Fruit fly (Drosophila melanogaster) whole organism, prepupa: ENCODE data around the gene CG7968.

Source experiments
- CG10631 ChIP-seq: fragments of 200-800 bp; sonication (Bioruptor generic); optimal IDR thresholded peaks from 2 replicates; lab custom pipeline; 2016; ENCODE audit warnings: missing biosample characterization, missing genetic modification characterization
- CG11762 ChIP-seq: fragments of 200-800 bp; sonication (Bioruptor generic); optimal IDR thresholded peaks from 3 replicates; lab custom pipeline; 2016; ENCODE audit warnings: missing biosample characterization, missing genetic modification characterization; ENCODE audit not compliant: insufficient read depth
- CG16779 ChIP-seq: fragments of 200-800 bp; sonication (Bioruptor generic); optimal IDR thresholded peaks from 3 replicates; lab custom pipeline; 2017; ENCODE audit warnings: missing biosample characterization, mild to moderate bottlenecking, missing genetic modification characterization
- CG3919 ChIP-seq: fragments of 200-800 bp; sonication (Bioruptor generic); optimal IDR thresholded peaks from 3 replicates; lab custom pipeline; 2016; ENCODE audit warnings: missing biosample characterization, missing genetic modification characterization
- CG6163 ChIP-seq: fragments of 200-800 bp; sonication (Bioruptor generic); IDR thresholded peaks from 3 replicates; pipeline ENCODE4 v1.3.6; 2022; ENCODE audit warnings: missing biosample characterization, missing genetic modification characterization
- CG6276 ChIP-seq: fragments of 200-800 bp; sonication (Bioruptor generic); optimal IDR thresholded peaks from 2 replicates; lab custom pipeline; 2017; ENCODE audit warnings: missing biosample characterization, mild to moderate bottlenecking, missing genetic modification characterization
- CG6854 ChIP-seq: fragments of 200-800 bp; sonication (Bioruptor generic); optimal IDR thresholded peaks from 2 replicates; lab custom pipeline; 2017; ENCODE audit warnings: missing biosample characterization, mild to moderate bottlenecking, missing genetic modification characterization
- CG7368 ChIP-seq: fragments of 200-800 bp; sonication (Bioruptor generic); optimal IDR thresholded peaks from 3 replicates; lab custom pipeline; 2016; ENCODE audit warnings: missing biosample characterization, missing genetic modification characterization
- CG8319 ChIP-seq: fragments of 200-800 bp; sonication (Bioruptor generic); optimal IDR thresholded peaks from 3 replicates; lab custom pipeline; 2016; ENCODE audit warnings: missing biosample characterization, missing genetic modification characterization
- CG9139 ChIP-seq: fragments of 200-800 bp; sonication (Bioruptor generic); optimal IDR thresholded peaks from 3 replicates; lab custom pipeline; 2017; ENCODE audit warnings: missing biosample characterization, mild to moderate bottlenecking, missing genetic modification characterization
- Eip75B ChIP-seq: fragments of 200-800 bp; sonication (Bioruptor generic); optimal IDR thresholded peaks from 3 replicates; lab custom pipeline; 2016; ENCODE audit warnings: missing biosample characterization, missing genetic modification characterization
- Eip78C ChIP-seq: fragments of 200-800 bp; sonication (Bioruptor generic); peaks from one replicate; lab custom pipeline; 2016; ENCODE audit warnings: missing biosample characterization, missing genetic modification characterization
- Eip93F ChIP-seq: fragments of 200-800 bp; sonication (Bioruptor generic); optimal IDR thresholded peaks from 2 replicates; lab custom pipeline; 2016; ENCODE audit warnings: missing biosample characterization, mild to moderate bottlenecking, missing genetic modification characterization
- Ets21C ChIP-seq: fragments of 200-800 bp; sonication (Bioruptor generic); optimal IDR thresholded peaks from 3 replicates; lab custom pipeline; 2016; ENCODE audit warnings: missing biosample characterization, missing genetic modification characterization
- Ets96B ChIP-seq: fragments of 200-800 bp; optimal IDR thresholded peaks from 2 replicates; lab custom pipeline; 2019; ENCODE audit warnings: missing biosample characterization, mild to moderate bottlenecking, missing genetic modification characterization, moderate library complexity
- Gug ChIP-seq: fragments of 200-800 bp; sonication (Bioruptor generic); IDR thresholded peaks from 2 replicates; pipeline ENCODE4 v1.3.6; 2022; ENCODE audit warnings: missing biosample characterization, missing genetic modification characterization
- Hr38 ChIP-seq: sonication (Bioruptor generic); optimal IDR thresholded peaks from 2 replicates; lab custom pipeline; 2016; ENCODE audit warnings: missing biosample characterization, missing genetic modification characterization
- Met ChIP-seq: fragments of 200-800 bp; sonication (Bioruptor generic); optimal IDR thresholded peaks from 3 replicates; lab custom pipeline; 2016; ENCODE audit warnings: missing biosample characterization, missing genetic modification characterization
- OdsH ChIP-seq: fragments of 200-800 bp; sonication (Bioruptor generic); optimal IDR thresholded peaks from 3 replicates; lab custom pipeline; 2016; ENCODE audit warnings: missing biosample characterization, missing genetic modification characterization
- Sox102F ChIP-seq: fragments of 200-800 bp; sonication (Bioruptor generic); optimal IDR thresholded peaks from 2 replicates; lab custom pipeline; 2016; ENCODE audit warnings: missing biosample characterization, mild to moderate bottlenecking, missing genetic modification characterization
- achi ChIP-seq: fragments of 200-800 bp; sonication (Bioruptor generic); optimal IDR thresholded peaks from 3 replicates; lab custom pipeline; 2016; ENCODE audit warnings: missing biosample characterization, missing genetic modification characterization
- acj6 ChIP-seq: fragments of 200-800 bp; sonication (Bioruptor generic); optimal IDR thresholded peaks from 3 replicates; lab custom pipeline; 2016; ENCODE audit warnings: missing biosample characterization, missing genetic modification characterization
- cyc ChIP-seq: fragments of 200-800 bp; sonication (Bioruptor generic); optimal IDR thresholded peaks from 3 replicates; lab custom pipeline; 2016; ENCODE audit warnings: missing biosample characterization, missing genetic modification characterization
- dsx ChIP-seq: fragments of 200-800 bp; optimal IDR thresholded peaks from 3 replicates; lab custom pipeline; 2019; ENCODE audit warnings: missing biosample characterization, mild to moderate bottlenecking, missing genetic modification characterization, moderate library complexity; ENCODE audit not compliant: poor library complexity, severe bottlenecking
- eg ChIP-seq: fragments of 200-800 bp; sonication (Bioruptor generic); IDR thresholded peaks from 3 replicates; pipeline ENCODE4 v1.3.6; 2022; ENCODE audit warnings: missing biosample characterization, missing genetic modification characterization
- esn ChIP-seq: fragments of 200-800 bp; sonication (Bioruptor generic); optimal IDR thresholded peaks from 2 replicates; lab custom pipeline; 2016; ENCODE audit warnings: missing biosample characterization, mild to moderate bottlenecking, missing genetic modification characterization, moderate library complexity
- fd59A ChIP-seq: fragments of 200-800 bp; sonication (Bioruptor generic); optimal IDR thresholded peaks from 2 replicates; lab custom pipeline; 2017; ENCODE audit warnings: missing biosample characterization, mild to moderate bottlenecking, missing genetic modification characterization, missing genetic modification reagents
- fd85E ChIP-seq: fragments of 200-800 bp; sonication (Bioruptor generic); optimal IDR thresholded peaks from 3 replicates; lab custom pipeline; 2016; ENCODE audit warnings: missing biosample characterization, missing genetic modification characterization
- fkh ChIP-seq: fragments of 200-800 bp; sonication (Bioruptor generic); optimal IDR thresholded peaks from 3 replicates; lab custom pipeline; 2017; ENCODE audit warnings: missing biosample characterization, mild to moderate bottlenecking, missing genetic modification characterization, moderate library complexity
- net ChIP-seq: fragments of 200-800 bp; sonication (Bioruptor generic); optimal IDR thresholded peaks from 3 replicates; lab custom pipeline; 2016; ENCODE audit warnings: missing biosample characterization, missing genetic modification characterization
- pdm3 ChIP-seq: fragments of 200-800 bp; sonication (Bioruptor generic); optimal IDR thresholded peaks from 3 replicates; lab custom pipeline; 2016; ENCODE audit warnings: missing biosample characterization, missing genetic modification characterization
- salr ChIP-seq, 2 experiments: fragments of 200-800 bp; sonication (Bioruptor generic); optimal IDR thresholded peaks; 3 replicates each; lab custom pipeline; 2016 to 2018; ENCODE audit warnings: missing biosample characterization in 2 of 2, missing genetic modification characterization in 2 of 2, mild to moderate bottlenecking in 1 of 2
- ss ChIP-seq, 2 experiments: fragments of 200-800 bp; sonication (Bioruptor generic); optimal IDR thresholded peaks; 2 replicates in 1 of 2; 3 replicates in 1 of 2; lab custom pipeline; 2017 to 2018; ENCODE audit warnings: mild to moderate bottlenecking in 2 of 2, missing biosample characterization in 2 of 2, missing genetic modification characterization in 2 of 2, moderate library complexity in 1 of 2
- svp ChIP-seq: fragments of 200-800 bp; sonication (Bioruptor generic); peaks from one replicate; lab custom pipeline; 2016; ENCODE audit warnings: missing biosample characterization, missing genetic modification characterization
- topi ChIP-seq: fragments of 200-800 bp; sonication (Bioruptor generic); optimal IDR thresholded peaks from 3 replicates; lab custom pipeline; 2016; ENCODE audit warnings: missing biosample characterization, missing genetic modification characterization
- vri ChIP-seq: fragments of 200-800 bp; sonication (Bioruptor generic); optimal IDR thresholded peaks from 3 replicates; lab custom pipeline; 2016; ENCODE audit warnings: missing biosample characterization, mild to moderate bottlenecking, missing genetic modification characterization

The CG7968 gene

dm6 chr2L:13876698-13877097, 27.5 kb downstream of the CG7968 start:
- TF ChIP-seq acj6 (GFP tag; lab: Kevin White, UChicago) (no peak), pdm3 (GFP tag; lab: Kevin White, UChicago) (no peak), Eip78C (peak; percentile 46), fd85E (GFP tag; lab: Kevin White, UChicago) (no peak), net (no peak), achi (GFP tag; lab: Kevin White, UChicago) (no peak), OdsH (GFP tag; lab: Kevin White, UChicago) (peak; percentile 3), esn (GFP tag; lab: Kevin White, UChicago) (peak; percentile 4), CG10631 (no peak)

DNA sequence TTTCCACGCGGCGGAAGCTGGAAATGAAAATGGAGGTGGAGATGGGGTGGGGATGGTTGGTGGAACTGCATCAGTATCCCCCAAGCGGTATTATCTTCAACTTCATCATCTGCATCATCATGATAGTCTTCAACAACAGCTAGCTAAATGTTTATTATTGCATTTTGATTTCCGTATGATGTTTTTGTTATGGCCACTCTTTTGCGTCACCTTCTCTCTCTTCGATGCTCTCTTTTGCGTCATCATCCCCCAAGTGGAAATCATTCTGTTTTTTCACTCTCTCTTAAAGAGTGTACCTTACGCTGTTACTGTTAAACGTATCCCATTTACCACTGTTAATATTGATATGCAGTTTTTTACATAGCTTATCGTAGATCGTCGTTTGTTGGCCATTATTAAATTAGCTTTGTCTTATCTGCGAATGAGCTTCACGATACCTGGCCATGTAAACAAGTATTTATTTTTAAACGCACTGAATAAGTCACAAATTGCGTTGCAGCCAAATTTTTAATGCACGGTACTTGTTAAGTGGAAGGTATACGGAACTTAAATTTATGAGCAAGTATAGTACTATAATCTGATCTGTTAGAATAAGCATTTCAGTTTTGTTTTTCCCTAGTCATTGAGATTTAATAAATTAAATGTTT, 28.9 kb downstream of the CG7968 start:
- TF ChIP-seq acj6 (GFP tag; lab: Kevin White, UChicago) = no peak
- TF ChIP-seq CG11762 (GFP tag; lab: Kevin White, UChicago) = no peak
- peak; percentile 81 for TF ChIP-seq Eip78C
- TF ChIP-seq vri (GFP tag; lab: Kevin White, UChicago) = peak; percentile 3
- TF ChIP-seq fd85E (GFP tag; lab: Kevin White, UChicago) = no peak
- no peak for TF ChIP-seq CG6276 (GFP tag; lab: Kevin White, UChicago)
- TF ChIP-seq cyc (GFP tag; lab: Kevin White, UChicago) = no peak
- TF ChIP-seq pdm3 (GFP tag; lab: Kevin White, UChicago) = no peak
- no peak for TF ChIP-seq topi (GFP tag; lab: Kevin White, UChicago)

- TF ChIP-seq CG6276 (GFP tag; lab: Kevin White, UChicago) (peak; percentile 6), CG6854 (peak; percentile 43), CG7368 (peak; percentile 18), Eip75B (GFP tag; lab: Kevin White, UChicago) (no peak), Hr38 (GFP tag; lab: Kevin White, UChicago) (no peak), fd59A (GFP tag; lab: Kevin White, UChicago) (no peak), esn (GFP tag; lab: Kevin White, UChicago) (peak; percentile 12), ss (GFP tag; optimal IDR thresholded peaks at IDR 0.05; lab: Kevin White, UChicago) (peak; percentile 12 to 25), salr (GFP tag; optimal IDR thresholded peaks at IDR 0.05; lab: Kevin White, UChicago) (no peak), Sox102F (peak; percentile 3), Ets21C (GFP tag; lab: Kevin White, UChicago) (no peak), dsx (GFP tag; lab: Kevin White, UChicago) (peak; percentile 39), CG9139 (GFP tag; lab: Kevin White, UChicago) (peak; percentile 17), Eip93F (no peak), CG11762 (GFP tag; lab: Kevin White, UChicago) (no peak), eg (GFP tag; lab: Robert Waterston, UW) (peak; percentile 64; the same call in 2 of the 3 replicates), vri (GFP tag; lab: Kevin White, UChicago) (peak; percentile 71), CG3919 (GFP tag; lab: Kevin White, UChicago) (peak; percentile 35), Met (GFP tag; lab: Kevin White, UChicago) (no peak), CG6163 (peak; percentile 41; the same call in 2 of the 3 replicates), CG16779 (tag; lab: Kevin White, UChicago) (peak; percentile 30), CG10631 (no peak), CG8319 (GFP tag; lab: Kevin White, UChicago) (no peak), net (peak; percentile 7), svp (GFP tag; lab: Kevin White, UChicago) (peak; percentile 44), fkh (GFP tag; lab: Kevin White, UChicago) (peak; percentile 48), Ets96B (tag; lab: Kevin White, UChicago) (no peak), Gug (GFP tag; lab: Robert Waterston, UW) (peak; percentile 26; the same call in 1 of the 2 replicates)
These were observed 29.6 kb downstream of the CG7968 start for dm6 chr2L:13878801-13879200.
